Worm (Caenorhabditis elegans): ENCODE data around the gene cht-5.

Gene cht-5

DNA sequence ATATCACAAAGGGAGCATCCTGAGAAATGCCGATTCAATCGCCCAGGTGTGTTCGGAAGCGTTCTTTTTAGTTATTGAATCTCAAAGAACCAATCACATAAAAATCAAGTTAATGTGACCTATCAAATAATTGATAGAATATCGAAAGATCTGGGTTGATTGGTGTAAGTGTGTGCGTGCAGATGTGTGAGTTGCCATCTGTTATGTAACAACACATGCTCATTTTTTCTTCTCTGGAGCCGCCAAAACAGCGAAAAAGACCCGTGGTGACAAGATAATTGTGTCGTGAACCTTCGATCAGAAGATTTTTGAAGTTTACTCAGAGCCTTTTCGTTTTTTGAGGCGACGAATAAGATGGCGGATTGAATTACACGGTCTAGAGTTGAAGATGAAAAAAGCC is 32.4 kb downstream of the cht-5 start (continued):
- TF ChIP-seq ceh-88 (GFP tag; IDR thresholded peaks at IDR 0.05), result no peak
- TF ChIP-seq lir-3 (tag; optimal IDR thresholded peaks at IDR 0.05; ENCODE audit: poor library complexity), result no peak
- TF ChIP-seq unc-30 (tag; optimal IDR thresholded peaks at IDR 0.05), result no peak
- no peak for TF ChIP-seq C04F5.9 (tag; optimal IDR thresholded peaks at IDR 0.05)
- no peak for TF ChIP-seq nhr-47 (tag; optimal IDR thresholded peaks at IDR 0.05)
- TF ChIP-seq ceh-82 (tag; optimal IDR thresholded peaks at IDR 0.05), result no peak
- TF ChIP-seq mef-2 (tag; optimal IDR thresholded peaks at IDR 0.05), result no peak
- TF ChIP-seq nhr-84 (tag; optimal IDR thresholded peaks at IDR 0.05), result no peak
- TF ChIP-seq blmp-1 (tag; optimal IDR thresholded peaks at IDR 0.05), result no peak
- TF ChIP-seq unc-130 (tag; optimal IDR thresholded peaks at IDR 0.05), result peak; percentile 38
- peak in 1 of 2 experiments; percentile 42 for TF ChIP-seq lsy-2 (tag; optimal IDR thresholded peaks at IDR 0.05)
- no peak for TF ChIP-seq sox-4 (tag; optimal IDR thresholded peaks at IDR 0.05)
- no peak for TF ChIP-seq F16B12.6 (tag; optimal IDR thresholded peaks at IDR 0.05)
- no peak for TF ChIP-seq sup-37 (GFP tag; optimal IDR thresholded peaks at IDR 0.05)
- TF ChIP-seq skn-1 (tag; optimal IDR thresholded peaks at IDR 0.05), result no peak
- TF ChIP-seq zag-1 (tag; optimal IDR thresholded peaks at IDR 0.05), result no peak
- no peak for TF ChIP-seq lin-39 (tag; optimal IDR thresholded peaks at IDR 0.05)
- no peak for TF ChIP-seq alr-1 (tag; optimal IDR thresholded peaks at IDR 0.05; ENCODE audit: borderline replicate concordance)
- TF ChIP-seq nhr-77 (tag; optimal IDR thresholded peaks at IDR 0.05), result no peak
- no peak for TF ChIP-seq pqm-1 (tag; optimal IDR thresholded peaks at IDR 0.05)
- TF ChIP-seq ces-1 (GFP tag; optimal IDR thresholded peaks at IDR 0.05), result no peak
- no peak for TF ChIP-seq hlh-4 (tag; optimal IDR thresholded peaks at IDR 0.05)
- TF ChIP-seq fkh-10 (GFP tag; optimal IDR thresholded peaks at IDR 0.05), result no peak
- no peak for TF ChIP-seq efl-1 (optimal IDR thresholded peaks at IDR 0.05)
- TF ChIP-seq efl-1 (GFP tag; optimal IDR thresholded peaks at IDR 0.05 in 1 of 2), result no peak
- TF ChIP-seq nhr-71 (tag; optimal IDR thresholded peaks at IDR 0.05), result peak; percentile 71
- no peak for TF ChIP-seq ceh-8 (GFP tag; optimal IDR thresholded peaks at IDR 0.05)
- TF ChIP-seq aha-1 (tag; optimal IDR thresholded peaks at IDR 0.05), result no peak
- no peak for TF ChIP-seq nhr-28 (tag; optimal IDR thresholded peaks at IDR 0.05)
- TF ChIP-seq nhr-11 (tag; optimal IDR thresholded peaks at IDR 0.05), result no peak
- no peak for TF ChIP-seq unc-62 (GFP tag; optimal IDR thresholded peaks at IDR 0.05)
- no peak for TF ChIP-seq vab-15 (tag; optimal IDR thresholded peaks at IDR 0.05)
- TF ChIP-seq nhr-237 (tag; optimal IDR thresholded peaks at IDR 0.05), result no peak
- no peak for TF ChIP-seq lin-13 (GFP tag; optimal IDR thresholded peaks at IDR 0.05)
- no peak for TF ChIP-seq unc-86 (tag; optimal IDR thresholded peaks at IDR 0.05)
- no peak for TF ChIP-seq hlh-17 (GFP tag; optimal IDR thresholded peaks at IDR 0.05; ENCODE audit: borderline replicate concordance)
- no peak for TF ChIP-seq lin-15B (tag; optimal IDR thresholded peaks at IDR 0.05)
- TF ChIP-seq nhr-76 (tag; optimal IDR thresholded peaks at IDR 0.05), result no peak
- no peak for TF ChIP-seq elt-2 (tag; optimal IDR thresholded peaks at IDR 0.05)
- no peak for TF ChIP-seq ztf-11 (tag; optimal IDR thresholded peaks at IDR 0.05)
- no peak for TF ChIP-seq efl-3 (GFP tag; optimal IDR thresholded peaks at IDR 0.05)
- TF ChIP-seq zip-4 (GFP tag; optimal IDR thresholded peaks at IDR 0.05), result no peak
- TF ChIP-seq mab-9 (GFP tag; IDR thresholded peaks at IDR 0.05), result no peak
- no peak for TF ChIP-seq aly-2 (tag; optimal IDR thresholded peaks at IDR 0.05)
- TF ChIP-seq tbx-2 (tag; optimal IDR thresholded peaks at IDR 0.05), result no peak
- no peak for TF ChIP-seq egl-13 (tag; optimal IDR thresholded peaks at IDR 0.05)

DNA sequence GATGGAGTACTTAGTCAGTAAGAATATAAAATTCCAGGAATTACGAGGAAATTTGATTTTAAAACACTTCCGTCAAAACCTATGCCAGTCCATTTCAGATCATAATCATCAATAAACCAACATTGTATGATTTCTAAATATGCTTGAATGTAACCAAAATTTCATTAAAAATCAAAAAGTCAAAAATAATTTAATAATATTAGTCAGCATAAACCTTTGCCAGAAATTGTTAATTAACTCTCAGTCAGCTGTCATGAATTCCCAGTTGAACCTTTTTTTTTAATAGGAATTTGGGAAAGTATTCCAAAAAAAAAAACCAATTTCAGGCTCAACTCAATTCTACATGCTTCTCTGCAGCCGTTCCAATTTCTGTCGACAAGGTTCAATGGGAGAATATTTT is 33.9 kb downstream of the cht-5 start, which contains the start of gene srsx-26:
Gene srsx-26 (plus strand): TSS at position 301 of the 400 bp plus-strand sequence.
- TF ChIP-seq fkh-8 (tag; optimal IDR thresholded peaks at IDR 0.05) (peak; percentile 56), dsc-1 (tag; optimal IDR thresholded peaks at IDR 0.05) (no peak), ceh-8 (GFP tag; optimal IDR thresholded peaks at IDR 0.05) (peak; percentile 51), tlp-1 (tag; optimal IDR thresholded peaks at IDR 0.05) (no peak), nhr-47 (tag; optimal IDR thresholded peaks at IDR 0.05) (peak; percentile 37), ceh-90 (tag; optimal IDR thresholded peaks at IDR 0.05) (peak; percentile 14), nhr-71 (tag; optimal IDR thresholded peaks at IDR 0.05) (peak; percentile 30)

All from whole organism, L1 larva.